Fruit fly (Drosophila melanogaster) whole organism, wandering third instar larva: ENCODE measurements around the gene CG42718.

Source experiments
- Dfd ChIP-seq: fragments of >200 bp; optimal IDR thresholded peaks from 2 replicates; lab custom pipeline; 2017; ENCODE audit warnings: missing biosample characterization, missing genetic modification characterization
- HLH106 ChIP-seq: fragments of 200-800 bp; optimal IDR thresholded peaks from 3 replicates; lab custom pipeline; 2019; ENCODE audit warnings: missing biosample characterization, mild to moderate bottlenecking, missing genetic modification characterization, moderate library complexity
- Hr78 ChIP-seq: fragments of >200 bp; optimal IDR thresholded peaks from 2 replicates; lab custom pipeline; 2017; ENCODE audit warnings: missing biosample characterization, missing genetic modification characterization
- Myc ChIP-seq: fragments of >200 bp; optimal IDR thresholded peaks from 2 replicates; lab custom pipeline; 2017
- h ChIP-seq: fragments of 200-800 bp; sonication (Bioruptor generic); optimal IDR thresholded peaks from 3 replicates; lab custom pipeline; 2016; ENCODE audit warnings: missing biosample characterization, mild to moderate bottlenecking, missing genetic modification characterization
- lola ChIP-seq: fragments of >200 bp; optimal IDR thresholded peaks from 2 replicates; lab custom pipeline; 2017; ENCODE audit warnings: missing biosample characterization, missing genetic modification characterization
- sage ChIP-seq: fragments of 200-800 bp; sonication (Bioruptor generic); optimal IDR thresholded peaks from 2 replicates; lab custom pipeline; 2016; ENCODE audit warnings: missing biosample characterization, mild to moderate bottlenecking, missing genetic modification characterization
- usp ChIP-seq: fragments of >200 bp; optimal IDR thresholded peaks from 2 replicates; lab custom pipeline; 2017; ENCODE audit warnings: missing biosample characterization, missing genetic modification characterization

DNA sequence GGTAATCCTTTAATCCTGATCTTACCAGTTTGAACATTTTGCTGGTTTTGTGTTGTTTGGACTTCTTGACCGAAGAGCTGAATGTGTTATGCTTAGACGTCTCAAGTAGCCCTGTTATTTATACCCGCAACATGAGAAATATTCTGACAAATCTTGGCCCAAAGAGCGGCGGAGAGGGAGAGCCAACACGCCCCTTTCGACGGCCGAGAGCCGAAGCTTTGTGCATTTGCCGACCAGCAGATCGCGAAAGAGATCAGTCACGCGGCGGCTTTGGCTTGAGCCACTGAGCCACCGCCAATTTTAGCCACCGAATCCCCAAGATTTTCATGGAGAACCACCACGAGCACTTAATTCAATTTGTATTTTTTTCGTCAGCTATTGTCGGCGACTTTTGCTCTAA is 25.6 kb downstream of the CG42718 start, which contains the start of gene CG4962:
- TF ChIP-seq Hr78 (no peak), HLH106 (tag; lab: Kevin White, UChicago) (no peak), lola (no peak), h (no peak), usp (no peak), Myc (lab: Kevin White, UChicago) (no peak), sage (no peak), Dfd (GFP tag; lab: Kevin White, UChicago) (no peak)
